Worm (Caenorhabditis elegans) whole organism, midembryonic: Measurements from ENCODE around the gene F54F7.9.

Source experiments
- T22C8.4 ChIP-seq: fragments of 200-800 bp; sonication (Bioruptor generic); IDR thresholded peaks from 2 replicates; pipeline ENCODE4 v1.3.6; 2022; ENCODE audit warnings: missing genetic modification characterization, missing compliant biosample characterization
- flt-1 ChIP-seq: fragments of 200-800 bp; sonication (Bioruptor generic); IDR thresholded peaks from 2 replicates; pipeline ENCODE4 v1.3.6; 2022; ENCODE audit warnings: missing genetic modification characterization, missing compliant biosample characterization
- ref-1 ChIP-seq: fragments of 200-800 bp; sonication (Bioruptor generic); conservative IDR thresholded peaks from 2 replicates; pipeline ENCODE4 v1.3.6; 2022; ENCODE audit warnings: missing genetic modification reagents, missing genetic modification characterization, missing compliant biosample characterization
- ztf-23 ChIP-seq: fragments of 200-800 bp; sonication (Bioruptor generic); IDR thresholded peaks from 2 replicates; pipeline ENCODE4 v1.3.6; 2022; ENCODE audit warnings: missing genetic modification reagents, missing genetic modification characterization, missing compliant biosample characterization
- ztf-29 ChIP-seq: fragments of 200-800 bp; sonication (Bioruptor generic); IDR thresholded peaks from 2 replicates; pipeline ENCODE4 v1.3.6; 2022; ENCODE audit warnings: missing genetic modification reagents, missing genetic modification characterization, missing compliant biosample characterization

DNA sequence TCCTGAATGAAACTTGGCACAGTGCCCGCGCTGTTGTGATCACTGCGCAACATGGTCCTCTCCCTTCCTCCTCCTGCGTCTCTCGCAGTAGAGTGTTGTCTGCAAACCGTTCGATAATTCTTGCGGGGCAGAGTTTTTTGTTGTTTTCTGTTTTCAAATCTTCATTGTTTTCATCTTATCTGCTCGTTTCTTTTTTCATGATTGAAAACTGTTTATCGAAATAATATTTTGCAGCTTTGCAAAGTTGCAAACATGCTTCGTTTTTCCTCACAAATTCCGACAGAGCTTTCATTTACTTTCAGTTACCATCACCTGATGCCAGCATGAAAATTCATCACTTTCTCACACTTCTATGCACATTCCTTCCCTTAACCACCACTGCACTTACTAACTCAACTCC lies 8.7 kb upstream of the F54F7.9 start, which contains the start of gene mes-1:
- no peak for TF ChIP-seq ztf-29 (GFP tag; lab: Robert Waterston, UW)
- TF ChIP-seq flt-1 (GFP tag; lab: Robert Waterston, UW), result no peak
- no peak for TF ChIP-seq ztf-23 (GFP tag; lab: Robert Waterston, UW)
- TF ChIP-seq ref-1 (GFP tag; lab: Robert Waterston, UW), result no peak
- no peak for TF ChIP-seq T22C8.4 (GFP tag; lab: Robert Waterston, UW)
